Fruit fly (Drosophila melanogaster) whole organism, pupa: ENCODE data around the gene Trf4-2.
A peak's percentile ranks its signal among the peaks of the same experiment; 100 is the strongest.

ENCODE experiments used
- CG10348 ChIP-seq: fragments of 200-800 bp; sonication (Bioruptor generic); IDR thresholded peaks from 2 replicates; pipeline ENCODE4 v1.3.6; 2022; ENCODE audit warnings: missing biosample characterization, missing genetic modification characterization
- CG12605 ChIP-seq: fragments of 200-800 bp; sonication (Bioruptor generic); IDR thresholded peaks from 2 replicates; pipeline ENCODE4 v1.3.6; 2022; ENCODE audit warnings: missing biosample characterization, missing genetic modification characterization
- CG13204 ChIP-seq: fragments of 200-800 bp; sonication (Bioruptor generic); optimal IDR thresholded peaks from 2 replicates; lab custom pipeline; 2018; ENCODE audit warnings: missing biosample characterization, mild to moderate bottlenecking, missing genetic modification characterization, moderate library complexity
- CG14655 ChIP-seq: fragments of 200-800 bp; sonication (Bioruptor generic); optimal IDR thresholded peaks from 3 replicates; lab custom pipeline; 2017; ENCODE audit warnings: mild to moderate bottlenecking, missing biosample characterization, missing genetic modification reagents, missing genetic modification characterization
- CG15710 ChIP-seq: fragments of 200-800 bp; sonication (Bioruptor generic); optimal IDR thresholded peaks from 2 replicates; lab custom pipeline; 2018; ENCODE audit warnings: missing biosample characterization, mild to moderate bottlenecking, missing genetic modification characterization, moderate library complexity
- CG17806 ChIP-seq: fragments of 200-800 bp; sonication (Bioruptor generic); optimal IDR thresholded peaks from 2 replicates; lab custom pipeline; 2018; ENCODE audit warnings: missing biosample characterization, mild to moderate bottlenecking, missing genetic modification characterization, moderate library complexity
- CG32121 ChIP-seq: fragments of 200-800 bp; sonication (Bioruptor generic); IDR thresholded peaks from 2 replicates; pipeline ENCODE4 v1.3.6; 2022; ENCODE audit warnings: missing biosample characterization, missing genetic modification characterization
- CG34367 ChIP-seq: fragments of 200-800 bp; sonication (Bioruptor generic); optimal IDR thresholded peaks from 2 replicates; lab custom pipeline; 2018; ENCODE audit warnings: missing biosample characterization, mild to moderate bottlenecking, missing genetic modification characterization
- CG4496 ChIP-seq: fragments of 200-800 bp; sonication (Bioruptor generic); IDR thresholded peaks from 3 replicates; pipeline ENCODE4 v1.3.6; 2022; ENCODE audit warnings: missing biosample characterization, missing genetic modification characterization
- CG8159 ChIP-seq: fragments of 200-800 bp; sonication (Bioruptor generic); optimal IDR thresholded peaks from 3 replicates; lab custom pipeline; 2018; ENCODE audit warnings: missing biosample characterization, mild to moderate bottlenecking, missing genetic modification characterization, moderate library complexity
- CG8301 ChIP-seq: fragments of 200-800 bp; sonication (Bioruptor generic); optimal IDR thresholded peaks from 2 replicates; lab custom pipeline; 2018; ENCODE audit warnings: missing biosample characterization, mild to moderate bottlenecking, missing genetic modification characterization
- CG9948 ChIP-seq: fragments of 200-800 bp; sonication (Bioruptor generic); optimal IDR thresholded peaks from 2 replicates; lab custom pipeline; 2018; ENCODE audit warnings: missing biosample characterization, mild to moderate bottlenecking, missing genetic modification characterization, moderate library complexity
- D1 ChIP-seq: fragments of 200-800 bp; sonication (Bioruptor generic); optimal IDR thresholded peaks from 2 replicates; lab custom pipeline; 2018; ENCODE audit warnings: missing biosample characterization, mild to moderate bottlenecking, missing genetic modification characterization, moderate library complexity
- EcR ChIP-seq: fragments of 200-800 bp; sonication (Bioruptor generic); optimal IDR thresholded peaks from 3 replicates; lab custom pipeline; 2019; ENCODE audit warnings: missing biosample characterization, missing genetic modification characterization, mild to moderate bottlenecking, moderate library complexity, missing genetic modification reagents
- Ets98B ChIP-seq: fragments of 200-800 bp; sonication (Bioruptor generic); IDR thresholded peaks from 2 replicates; pipeline ENCODE4 v1.3.6; 2022; ENCODE audit warnings: missing biosample characterization, missing genetic modification characterization
- Pif1A ChIP-seq: fragments of 200-800 bp; sonication (Bioruptor generic); optimal IDR thresholded peaks from 3 replicates; lab custom pipeline; 2016; ENCODE audit warnings: missing biosample characterization, missing genetic modification characterization
- Pif1B ChIP-seq: fragments of 200-800 bp; sonication (Bioruptor generic); optimal IDR thresholded peaks from 3 replicates; lab custom pipeline; 2016; ENCODE audit warnings: missing biosample characterization, missing genetic modification characterization
- Snoo ChIP-seq: fragments of 200-800 bp; sonication (Bioruptor generic); optimal IDR thresholded peaks from 3 replicates; lab custom pipeline; 2017; ENCODE audit warnings: missing biosample characterization, mild to moderate bottlenecking, missing genetic modification characterization, inconsistent platforms
- fd96Ca ChIP-seq: fragments of 200-800 bp; sonication (Bioruptor generic); IDR thresholded peaks from 3 replicates; pipeline ENCODE4 v1.3.6; 2022; ENCODE audit warnings: missing biosample characterization, missing genetic modification characterization
- gl ChIP-seq: fragments of 200-800 bp; sonication (Bioruptor generic); optimal IDR thresholded peaks from 2 replicates; lab custom pipeline; 2018; ENCODE audit warnings: missing biosample characterization, mild to moderate bottlenecking, missing genetic modification characterization
- rn ChIP-seq: fragments of 200-800 bp; sonication (Bioruptor generic); IDR thresholded peaks from 2 replicates; pipeline ENCODE4 v1.3.6; 2022; ENCODE audit warnings: missing biosample characterization, missing genetic modification characterization

The Trf4-2 gene

dm6 chr3R:24944920-24945853, 20.2 kb downstream of the Trf4-2 start, which contains the start of the genes ssh and Nmnat:
TSS of gene ssh (minus strand) at chr3R:24944956.
TSS of gene Nmnat (plus strand) at chr3R:24945237.
- TF ChIP-seq fd96Ca (GFP tag; lab: Robert Waterston, UW) (0 out of 3 replicates have a peak, but pooled peaks have one; percentile 13), CG4496 (GFP tag; lab: Robert Waterston, UW) (0 out of 3 replicates have a peak, but pooled peaks have one; percentile 28), CG15710 (tag; lab: Kevin White, UChicago) (no peak)

dm6 chr3R:24947332-24947731, 22.3 kb downstream of the Trf4-2 start, which contains the start of gene mah:
TSS of gene mah (plus strand) at chr3R:24947632.
- TF ChIP-seq Ets98B (GFP tag; lab: Robert Waterston, UW) (no peak), CG9948 (tag; lab: Kevin White, UChicago) (no peak), CG15710 (tag; lab: Kevin White, UChicago) (no peak), CG10348 (GFP tag; lab: Robert Waterston, UW) (no peak), fd96Ca (GFP tag; lab: Robert Waterston, UW) (no peak), CG34367 (no peak), gl (tag; lab: Kevin White, UChicago) (peak; percentile 59), CG8301 (no peak), EcR (GFP tag; lab: Kevin White, UChicago) (peak; percentile 25), CG8159 (tag; lab: Kevin White, UChicago) (no peak)

dm6 chr3R:24953152-24953551, 28.1 kb downstream of the Trf4-2 start:
- TF ChIP-seq CG15710 (tag; lab: Kevin White, UChicago) (peak; percentile 56), D1 (tag; lab: Kevin White, UChicago) (no peak), CG8159 (tag; lab: Kevin White, UChicago) (peak; percentile 66), CG10348 (GFP tag; lab: Robert Waterston, UW) (no peak), CG4496 (GFP tag; lab: Robert Waterston, UW) (0 out of 3 replicates have a peak, but pooled peaks have one; percentile 10), CG17806 (peak; percentile 76), Pif1B (GFP tag; lab: Kevin White, UChicago) (no peak), fd96Ca (GFP tag; lab: Robert Waterston, UW) (no peak), Pif1A (GFP tag; lab: Kevin White, UChicago) (no peak), CG13204 (no peak), Snoo (tag; lab: Kevin White, UChicago) (no peak), rn (no peak), CG9948 (tag; lab: Kevin White, UChicago) (peak; percentile 68), gl (tag; lab: Kevin White, UChicago) (peak; percentile 27), CG32121 (GFP tag; lab: Robert Waterston, UW) (no peak), CG12605 (no peak; the same call in 1 of the 2 replicates), CG34367 (peak; percentile 66), CG8301 (no peak)

- TF ChIP-seq CG17806 = peak; percentile 1
- TF ChIP-seq CG4496 (GFP tag; lab: Robert Waterston, UW) = no peak
- TF ChIP-seq Snoo (tag; lab: Kevin White, UChicago) = peak; percentile 34
These were observed 37.5 kb downstream of the Trf4-2 start for dm6 chr3R:24962470-24962869.

dm6 chr3R:24965403-24965802, 40.4 kb downstream of the Trf4-2 start:
- TF ChIP-seq CG14655 (GFP tag; lab: Kevin White, UChicago) = peak; percentile 47
- TF ChIP-seq CG9948 (tag; lab: Kevin White, UChicago) = peak; percentile 39
- TF ChIP-seq CG4496 (GFP tag; lab: Robert Waterston, UW) = no peak
- no peak for TF ChIP-seq gl (tag; lab: Kevin White, UChicago)
- peak; percentile 6 for TF ChIP-seq CG8159 (tag; lab: Kevin White, UChicago)
- TF ChIP-seq CG8301 = peak; percentile 30

- no peak for TF ChIP-seq fd96Ca (GFP tag; lab: Robert Waterston, UW)
- TF ChIP-seq CG14655 (GFP tag; lab: Kevin White, UChicago) = peak; percentile 56
- TF ChIP-seq gl (tag; lab: Kevin White, UChicago) = no peak
- no peak for TF ChIP-seq CG4496 (GFP tag; lab: Robert Waterston, UW)
- no peak for TF ChIP-seq CG13204
- peak; percentile 18 for TF ChIP-seq CG8301
- TF ChIP-seq CG10348 (GFP tag; lab: Robert Waterston, UW) = no peak
These were observed 41.6 kb downstream of the Trf4-2 start for dm6 chr3R:24966578-24966977.

dm6 chr3R:24968015-24968414, 43.0 kb downstream of the Trf4-2 start:
- TF ChIP-seq CG32121 (GFP tag; lab: Robert Waterston, UW) = no peak
- no peak for TF ChIP-seq gl (tag; lab: Kevin White, UChicago)
- no peak for TF ChIP-seq D1 (tag; lab: Kevin White, UChicago)
- TF ChIP-seq Snoo (tag; lab: Kevin White, UChicago) = no peak
- no peak for TF ChIP-seq CG12605
- TF ChIP-seq, all 21 proteins: peak for 0
